Worm (Caenorhabditis elegans) whole organism, young adult: ENCODE data around the gene C46F4.3.
A peak's percentile ranks its signal among the peaks of the same experiment; 100 is the strongest.

ENCODE experiments used
- B0019.2 ChIP-seq: fragments of 200-800 bp; sonication (Bioruptor generic); conservative IDR thresholded peaks from 2 replicates; pipeline ENCODE4 v1.3.6; 2022; ENCODE audit warnings: missing genetic modification reagents, missing genetic modification characterization, missing compliant biosample characterization
- D2030.7 ChIP-seq: fragments of 200-800 bp; sonication (Bioruptor generic); IDR thresholded peaks from 2 replicates; pipeline ENCODE4 v1.3.6; 2022; ENCODE audit warnings: missing genetic modification reagents, missing genetic modification characterization, missing compliant biosample characterization
- F22D6.2 ChIP-seq: sonication (generic microtip); optimal IDR thresholded peaks from 2 replicates; lab custom pipeline; 2016; ENCODE audit warnings: mild to moderate bottlenecking, missing genetic modification characterization, missing compliant biosample characterization
- F23B12.7 ChIP-seq: sonication (generic microtip); optimal IDR thresholded peaks from 2 replicates; lab custom pipeline; 2017; ENCODE audit warnings: missing genetic modification characterization, mild to moderate bottlenecking, missing compliant biosample characterization, antibody characterized with exemption, moderate library complexity; ENCODE audit not compliant: insufficient read depth
- F33H1.4 ChIP-seq: fragments of 200-800 bp; sonication (Bioruptor generic); IDR thresholded peaks from 2 replicates; pipeline ENCODE4 v1.3.6; 2022; ENCODE audit warnings: missing genetic modification reagents, missing genetic modification characterization, missing compliant biosample characterization
- F57C9.4 ChIP-seq: sonication (generic microtip); optimal IDR thresholded peaks from 2 replicates; lab custom pipeline; 2017; ENCODE audit warnings: mild to moderate bottlenecking, missing genetic modification characterization, missing compliant biosample characterization
- K12H6.12 ChIP-seq: fragments of 200-800 bp; sonication (Bioruptor generic); optimal IDR thresholded peaks from 2 replicates; lab custom pipeline; 2018; ENCODE audit warnings: mild to moderate bottlenecking, missing genetic modification characterization, missing compliant biosample characterization
- Y67H2A.10 ChIP-seq: fragments of 200-800 bp; sonication (Bioruptor generic); conservative IDR thresholded peaks from 2 replicates; pipeline ENCODE4 v1.3.6; 2022; ENCODE audit warnings: missing genetic modification reagents, missing genetic modification characterization, missing compliant biosample characterization
- ZK185.1 ChIP-seq: sonication (generic microtip); optimal IDR thresholded peaks from 2 replicates; lab custom pipeline; 2016; ENCODE audit warnings: mild to moderate bottlenecking, missing genetic modification characterization, missing compliant biosample characterization; ENCODE audit not compliant: poor library complexity, severe bottlenecking
- aptf-3 ChIP-seq: fragments of 200-800 bp; sonication (Bioruptor generic); IDR thresholded peaks from 2 replicates; pipeline ENCODE4 v1.3.6; 2022; ENCODE audit warnings: missing genetic modification characterization, missing compliant biosample characterization
- atf-7 ChIP-seq: sonication (generic microtip); optimal IDR thresholded peaks from 2 replicates; lab custom pipeline; 2017; ENCODE audit warnings: mild to moderate bottlenecking, missing genetic modification characterization, missing compliant biosample characterization
- attf-3 ChIP-seq: fragments of 200-800 bp; sonication (Bioruptor generic); conservative IDR thresholded peaks from 2 replicates; pipeline ENCODE4 v1.3.6; 2022; ENCODE audit warnings: missing genetic modification reagents, missing genetic modification characterization, missing compliant biosample characterization
- attf-5 ChIP-seq: fragments of 200-800 bp; sonication (Bioruptor generic); optimal IDR thresholded peaks from 2 replicates; lab custom pipeline; 2018; ENCODE audit warnings: mild to moderate bottlenecking, missing genetic modification characterization, missing compliant biosample characterization
- ceh-79 ChIP-seq: sonication (generic microtip); optimal IDR thresholded peaks from 2 replicates; lab custom pipeline; 2017; ENCODE audit warnings: mild to moderate bottlenecking, missing genetic modification characterization, missing compliant biosample characterization
- chd-7 ChIP-seq: sonication (generic microtip); optimal IDR thresholded peaks from 2 replicates; lab custom pipeline; 2016; ENCODE audit warnings: mild to moderate bottlenecking, missing genetic modification characterization, moderate library complexity, missing compliant biosample characterization
- dox-1 ChIP-seq: fragments of 200-800 bp; sonication (Bioruptor generic); IDR thresholded peaks from 2 replicates; pipeline ENCODE4 v1.3.6; 2022; ENCODE audit warnings: missing genetic modification reagents, missing genetic modification characterization, missing compliant biosample characterization
- dpff-1 ChIP-seq: sonication (generic microtip); optimal IDR thresholded peaks from 2 replicates; lab custom pipeline; 2017; ENCODE audit warnings: mild to moderate bottlenecking, missing genetic modification characterization, missing compliant biosample characterization
- hlh-12 ChIP-seq: sonication (generic microtip); optimal IDR thresholded peaks from 2 replicates; lab custom pipeline; 2016; ENCODE audit warnings: missing genetic modification characterization, missing compliant biosample characterization
- hmg-1.2 ChIP-seq: fragments of 200-800 bp; sonication (Bioruptor generic); IDR thresholded peaks from 2 replicates; pipeline ENCODE4 v1.3.6; 2022; ENCODE audit warnings: missing genetic modification reagents, missing genetic modification characterization, missing compliant biosample characterization
- lin-35 ChIP-seq, 3 experiments: fragments of 150-350 bp in 2 of 3; sonication (generic microtip) in 1 of 3; optimal IDR thresholded peaks; 2 replicates each; lab custom pipeline; 2014 to 2018; ENCODE audit warnings: missing biosample characterization in 3 of 3, missing genetic modification characterization in 3 of 3, missing genetic modification reagents in 3 of 3
- lin-40 ChIP-seq: sonication (generic microtip); optimal IDR thresholded peaks from 2 replicates; lab custom pipeline; 2016; ENCODE audit warnings: missing genetic modification characterization, mild to moderate bottlenecking, missing compliant biosample characterization, missing genotype, missing genetic modification reagents
- lin-54 ChIP-seq: fragments of 200-800 bp; sonication (Bioruptor generic); optimal IDR thresholded peaks from 2 replicates; lab custom pipeline; 2018; ENCODE audit warnings: mild to moderate bottlenecking, missing genetic modification characterization, missing compliant biosample characterization
- madf-10 ChIP-seq: sonication (generic microtip); optimal IDR thresholded peaks from 2 replicates; lab custom pipeline; 2016; ENCODE audit warnings: mild to moderate bottlenecking, missing genetic modification characterization, missing compliant biosample characterization
- mcd-1 ChIP-seq: fragments of 200-800 bp; sonication (Bioruptor generic); IDR thresholded peaks from 2 replicates; pipeline ENCODE4 v1.3.6; 2022; ENCODE audit warnings: missing genetic modification reagents, missing genetic modification characterization, missing compliant biosample characterization
- mel-28 ChIP-seq: sonication (generic microtip); optimal IDR thresholded peaks from 2 replicates; lab custom pipeline; 2016; ENCODE audit warnings: borderline replicate concordance, mild to moderate bottlenecking, missing genetic modification characterization, missing compliant biosample characterization
- mxl-1 ChIP-seq: sonication (generic microtip); optimal IDR thresholded peaks from 2 replicates; lab custom pipeline; 2016; ENCODE audit warnings: missing genetic modification characterization, missing compliant biosample characterization
- nfya-1 ChIP-seq: sonication (generic microtip); optimal IDR thresholded peaks from 2 replicates; lab custom pipeline; 2017; ENCODE audit warnings: antibody characterized with exemption, missing compliant biosample characterization, missing genetic modification characterization, borderline replicate concordance; ENCODE audit not compliant: insufficient read depth
- nfyb-1 ChIP-seq: fragments of 200-800 bp; sonication (Bioruptor generic); IDR thresholded peaks from 2 replicates; pipeline ENCODE4 v1.3.6; 2022; ENCODE audit warnings: missing genetic modification reagents, missing genetic modification characterization, missing compliant biosample characterization
- nhr-80 ChIP-seq: sonication (generic microtip); optimal IDR thresholded peaks from 2 replicates; lab custom pipeline; 2016; ENCODE audit warnings: missing genetic modification characterization, missing compliant biosample characterization
- nhr-90 ChIP-seq: sonication (generic microtip); optimal IDR thresholded peaks from 2 replicates; lab custom pipeline; 2016; ENCODE audit warnings: missing genotype, mild to moderate bottlenecking, missing genetic modification characterization, missing compliant biosample characterization
- pha-4 ChIP-seq: fragments of 150-350 bp; sonication (generic microtip); optimal IDR thresholded peaks from 2 replicates; lab custom pipeline; 2014; ENCODE audit warnings: missing biosample characterization, missing genetic modification reagents, missing genetic modification characterization
- sdz-38 ChIP-seq: sonication (generic microtip); optimal IDR thresholded peaks from 2 replicates; lab custom pipeline; 2016; ENCODE audit warnings: missing genotype, missing genetic modification characterization, missing compliant biosample characterization
- snpc-1.1 ChIP-seq: sonication (generic microtip); optimal IDR thresholded peaks from 2 replicates; lab custom pipeline; 2017; ENCODE audit warnings: missing genetic modification characterization, mild to moderate bottlenecking, missing compliant biosample characterization, antibody characterized with exemption, moderate library complexity, missing genotype, missing genetic modification reagents; ENCODE audit not compliant: insufficient read depth
- sptf-2 ChIP-seq: fragments of 200-800 bp; sonication (Bioruptor generic); optimal IDR thresholded peaks from 2 replicates; lab custom pipeline; 2018; ENCODE audit warnings: mild to moderate bottlenecking, missing genetic modification characterization, missing compliant biosample characterization
- tbp1 ChIP-seq: fragments of 200-800 bp; sonication (Bioruptor generic); optimal IDR thresholded peaks from 2 replicates; lab custom pipeline; 2018; ENCODE audit warnings: mild to moderate bottlenecking, missing genetic modification characterization, missing compliant biosample characterization
- tbx-9 ChIP-seq: sonication (generic microtip); optimal IDR thresholded peaks from 2 replicates; lab custom pipeline; 2016; ENCODE audit warnings: borderline replicate concordance, missing genetic modification characterization, inconsistent platforms, missing compliant biosample characterization
- xnd-1 ChIP-seq: sonication (generic microtip); optimal IDR thresholded peaks from 2 replicates; lab custom pipeline; 2016; ENCODE audit warnings: missing genotype, missing genetic modification reagents, missing genetic modification characterization, missing compliant biosample characterization
- ztf-26 ChIP-seq: sonication (generic microtip); optimal IDR thresholded peaks from 2 replicates; lab custom pipeline; 2017; ENCODE audit warnings: missing genetic modification characterization, missing compliant biosample characterization

Gene C46F4.3

ce11 chrX:5944488-5944887 lies 8.9 kb downstream of the C46F4.3 start, which contains the start of gene acs-17:
Gene acs-17 (minus strand): TSS chrX:5944510.
- TF ChIP-seq nhr-90 (tag; lab: Kevin White, UChicago): no peak
- TF ChIP-seq xnd-1 (tag; lab: Kevin White, UChicago): no peak
- no peak for TF ChIP-seq madf-10 (tag; lab: Kevin White, UChicago)
- TF ChIP-seq K12H6.12 (tag; lab: Kevin White, UChicago): no peak
- no peak for TF ChIP-seq sptf-2 (GFP tag; lab: Kevin White, UChicago)
- TF ChIP-seq dpff-1: no peak
- TF ChIP-seq B0019.2: no peak
- no peak for TF ChIP-seq pha-4 (tag; lab: Kevin White, UChicago)
- TF ChIP-seq nfya-1 (tag; lab: Kevin White, UChicago): no peak
- no peak for TF ChIP-seq ztf-26
- no peak for TF ChIP-seq chd-7 (tag; lab: Kevin White, UChicago)
- TF ChIP-seq attf-3 (GFP tag; lab: Robert Waterston, UW): no peak
- no peak for TF ChIP-seq atf-7 (tag; lab: Kevin White, UChicago)
- TF ChIP-seq mxl-1 (tag; lab: Kevin White, UChicago): no peak
- no peak for TF ChIP-seq lin-54 (GFP tag; lab: Kevin White, UChicago)
- no peak for TF ChIP-seq aptf-3

ce11 chrX:5948769-5949168 lies 13.2 kb downstream of the C46F4.3 start, which contains the start of gene mig-23:
Gene mig-23 (minus strand): TSS chrX:5948869.
- no peak for TF ChIP-seq F23B12.7 (tag; lab: Kevin White, UChicago)
- no peak for TF ChIP-seq attf-5 (GFP tag; lab: Kevin White, UChicago)
- no peak for TF ChIP-seq mel-28 (tag; lab: Kevin White, UChicago)
- TF ChIP-seq F57C9.4: no peak
- no peak for TF ChIP-seq tbp1 (GFP tag; lab: Kevin White, UChicago)
- TF ChIP-seq F22D6.2: no peak
- no peak for TF ChIP-seq ceh-79 (tag; lab: Kevin White, UChicago)
- no peak for TF ChIP-seq snpc-1.1 (tag; lab: Kevin White, UChicago)
- no peak for TF ChIP-seq tbx-9 (tag; lab: Kevin White, UChicago)
- no peak for TF ChIP-seq lin-35 (GFP tag; optimal IDR thresholded peaks at IDR 0.05; lab: Kevin White, UChicago)
- TF ChIP-seq dox-1 (GFP tag; lab: Robert Waterston, UW): no peak
- TF ChIP-seq Y67H2A.10: no peak
- TF ChIP-seq lin-40: no peak

DNA sequence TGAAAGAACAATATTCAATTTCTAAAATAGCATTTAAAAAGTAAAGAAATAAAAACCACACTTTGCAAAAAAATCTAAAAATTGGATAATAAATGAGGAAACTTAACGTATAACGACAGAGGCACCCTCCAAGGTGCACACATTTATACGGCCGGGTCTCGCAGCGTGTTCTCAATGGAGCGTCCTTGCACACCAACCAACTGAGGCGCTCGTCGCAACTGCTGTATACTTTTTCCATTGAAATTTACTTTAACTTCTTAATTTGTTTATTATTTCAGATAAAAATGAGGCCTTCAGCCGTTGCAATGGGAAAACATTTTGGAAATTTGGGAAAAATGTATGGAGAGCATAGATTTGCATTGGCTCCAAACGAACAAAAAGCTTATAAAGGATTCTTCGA lies 17.6 kb downstream of the C46F4.3 start, which contains the start of the genes R07E4.5 and R07E4.3:
Gene R07E4.5, minus strand, starts transcription at position 1 of the 400 bp plus-strand sequence.
Gene R07E4.3, plus strand, starts transcription at position 285 of the 400 bp plus-strand sequence.
- TF ChIP-seq hlh-12 (tag; lab: Kevin White, UChicago) (no peak), hmg-1.2 (GFP tag; lab: Robert Waterston, UW) (no peak), ZK185.1 (peak; percentile 26), nfyb-1 (no peak), pha-4 (tag; lab: Kevin White, UChicago) (peak; percentile 31), sdz-38 (no peak), nhr-80 (tag; lab: Kevin White, UChicago) (peak; percentile 38), mcd-1 (GFP tag; lab: Robert Waterston, UW) (peak; percentile 93), F33H1.4 (peak; percentile 72), attf-5 (GFP tag; lab: Kevin White, UChicago) (peak; percentile 31), F23B12.7 (tag; lab: Kevin White, UChicago) (peak; percentile 1), D2030.7 (GFP tag; lab: Robert Waterston, UW) (no peak)
